Worm (Caenorhabditis elegans): ENCODE data around the gene R05F9.9.

Gene R05F9.9

DNA sequence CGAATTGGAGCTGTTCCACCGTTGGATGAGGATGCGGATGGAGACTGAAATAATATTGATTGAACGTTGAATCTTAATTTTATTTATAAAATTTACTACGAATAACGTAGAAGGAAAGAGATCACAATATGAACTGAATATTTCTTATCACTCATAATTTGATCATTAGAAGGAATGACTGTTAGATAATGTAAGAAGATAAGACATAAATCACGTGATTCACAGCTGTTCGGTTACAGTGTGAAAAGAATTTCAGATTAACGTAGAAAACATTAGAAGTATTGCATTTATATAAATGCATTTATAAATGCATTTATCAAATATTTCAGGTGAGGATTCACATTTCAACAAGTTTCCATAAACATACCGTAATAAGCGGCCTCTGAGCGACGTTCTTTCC lies 40.9 kb upstream of the R05F9.9 start:
- no peak for TF ChIP-seq jun-1 (tag; optimal IDR thresholded peaks at IDR 0.05)
- TF ChIP-seq irx-1 (tag; optimal IDR thresholded peaks at IDR 0.05) = no peak
- TF ChIP-seq tlp-1 (tag; optimal IDR thresholded peaks at IDR 0.05) = peak; percentile 83
- TF ChIP-seq pax-3 (tag; optimal IDR thresholded peaks at IDR 0.05) = no peak
- peak in 1 of 6 experiments; percentile 32 for TF ChIP-seq elt-3 (tag; optimal IDR thresholded peaks at IDR 0.05)
- no peak for TF ChIP-seq Y116A8C.19 (tag; optimal IDR thresholded peaks at IDR 0.05; ENCODE audit: borderline replicate concordance)
- TF ChIP-seq elt-2 (tag; optimal IDR thresholded peaks at IDR 0.05) = peak; percentile 94

DNA sequence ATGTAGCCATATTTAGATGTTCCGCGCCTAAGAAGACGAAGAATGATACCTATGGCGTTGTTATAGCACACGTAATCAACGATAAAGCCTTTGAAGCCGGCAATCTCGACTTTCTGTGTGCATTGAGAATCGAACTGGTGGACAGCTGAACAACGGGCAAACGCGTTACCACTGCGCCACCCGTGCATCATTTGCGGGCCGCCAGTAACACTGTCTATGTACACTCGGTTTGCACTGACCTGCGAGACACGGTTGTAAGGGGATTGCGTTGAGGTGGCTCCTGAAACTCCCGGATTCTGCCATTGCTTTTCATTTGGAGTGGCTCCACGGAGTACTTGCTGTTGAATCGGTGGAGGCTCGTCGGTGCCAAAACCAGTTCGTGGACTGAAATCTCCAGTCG lies 40.5 kb upstream of the R05F9.9 start:
- TF ChIP-seq swsn-7 (tag; optimal IDR thresholded peaks at IDR 0.05) (peak; percentile 39), mab-9 (GFP tag; IDR thresholded peaks at IDR 0.05) (no peak), elt-3 (tag; optimal IDR thresholded peaks at IDR 0.05) (peak in 2 of 6 experiments; percentile 12 to 50), unc-98 (GFP tag; IDR thresholded peaks at IDR 0.05) (no peak), alr-1 (tag; optimal IDR thresholded peaks at IDR 0.05; ENCODE audit: borderline replicate concordance) (no peak), nhr-47 (tag; optimal IDR thresholded peaks at IDR 0.05) (peak; percentile 61), ceh-88 (GFP tag; IDR thresholded peaks at IDR 0.05) (no peak), ceh-8 (GFP tag; optimal IDR thresholded peaks at IDR 0.05) (no peak), mef-2 (tag; optimal IDR thresholded peaks at IDR 0.05) (no peak), dpl-1 (GFP tag; optimal IDR thresholded peaks at IDR 0.05) (peak in 2 of 3 experiments; percentile 6 to 36), fkh-8 (tag; optimal IDR thresholded peaks at IDR 0.05) (no peak), hlh-4 (tag; optimal IDR thresholded peaks at IDR 0.05) (no peak), egl-13 (tag; optimal IDR thresholded peaks at IDR 0.05) (no peak), irx-1 (tag; optimal IDR thresholded peaks at IDR 0.05) (no peak), zip-4 (GFP tag; optimal IDR thresholded peaks at IDR 0.05) (peak; percentile 23), snpc-4 (tag; optimal IDR thresholded peaks at IDR 0.05) (no peak), nhr-85 (tag) (peak; percentile 63), unc-86 (tag; optimal IDR thresholded peaks at IDR 0.05) (no peak), ceh-90 (tag; optimal IDR thresholded peaks at IDR 0.05) (no peak), efl-3 (GFP tag; optimal IDR thresholded peaks at IDR 0.05) (peak; percentile 31), lsy-2 (tag; optimal IDR thresholded peaks at IDR 0.05) (peak; percentile 6 to 28), nhr-77 (tag; optimal IDR thresholded peaks at IDR 0.05) (peak; percentile 54), ceh-82 (tag; optimal IDR thresholded peaks at IDR 0.05) (peak in 2 of 3 experiments; percentile 16 to 23), C34B4.2 (tag; optimal IDR thresholded peaks at IDR 0.05) (no peak), nhr-90 (tag; optimal IDR thresholded peaks at IDR 0.05; ENCODE audit: poor library complexity) (peak; percentile 55), C16A3.4 (tag; optimal IDR thresholded peaks at IDR 0.05) (peak; percentile 72), ceh-63 (GFP tag; optimal IDR thresholded peaks at IDR 0.05) (no peak), mep-1 (tag; optimal IDR thresholded peaks at IDR 0.05) (peak; percentile 43), lir-3 (tag; optimal IDR thresholded peaks at IDR 0.05; ENCODE audit: poor library complexity) (peak; percentile 36), unc-130 (tag; optimal IDR thresholded peaks at IDR 0.05) (no peak), fkh-4 (tag; optimal IDR thresholded peaks at IDR 0.05; ENCODE audit: borderline replicate concordance) (no peak), nhr-237 (tag; optimal IDR thresholded peaks at IDR 0.05) (no peak), pag-3 (tag; optimal IDR thresholded peaks at IDR 0.05; ENCODE audit: borderline replicate concordance, insufficient read depth) (no peak), sup-37 (GFP tag; optimal IDR thresholded peaks at IDR 0.05) (no peak), efl-1 (optimal IDR thresholded peaks at IDR 0.05) (peak; percentile 45 to 52), efl-1 (GFP tag; optimal IDR thresholded peaks at IDR 0.05 in 1 of 2) (peak; percentile 23 to 96), nhr-71 (tag; optimal IDR thresholded peaks at IDR 0.05) (peak; percentile 57), egl-27 (tag; optimal IDR thresholded peaks at IDR 0.05) (no peak), sptf-1 (tag; optimal IDR thresholded peaks at IDR 0.05) (no peak), tbx-2 (tag; optimal IDR thresholded peaks at IDR 0.05) (peak; percentile 45), unc-30 (tag; optimal IDR thresholded peaks at IDR 0.05) (no peak), pax-3 (tag; optimal IDR thresholded peaks at IDR 0.05) (no peak), hpl-2 (GFP tag; optimal IDR thresholded peaks at IDR 0.05) (no peak), C04F5.9 (tag; optimal IDR thresholded peaks at IDR 0.05) (no peak), ztf-11 (tag; optimal IDR thresholded peaks at IDR 0.05) (no peak), rnt-1 (tag; optimal IDR thresholded peaks at IDR 0.05) (peak; percentile 74)

Measured in whole organism, L1 larva.